Worm (Caenorhabditis elegans): ENCODE results near the gene pho-1.

Gene pho-1

ce11 chrII:5228662-5229061 lies 7.0 kb downstream of the pho-1 start:
- TF ChIP-seq hmg-4 (GFP tag; optimal IDR thresholded peaks at IDR 0.05) (peak; percentile 46), hmbx-1 (tag; optimal IDR thresholded peaks at IDR 0.05) (no peak)

ce11 chrII:5227768-5228167 lies 7.9 kb downstream of the pho-1 start:
- peak; percentile 48 for TF ChIP-seq hmg-4 (GFP tag; optimal IDR thresholded peaks at IDR 0.05)
- no peak for TF ChIP-seq sea-1 (GFP tag; conservative IDR thresholded peaks at IDR 0.05)

ce11 chrII:5226309-5226708 lies 9.3 kb downstream of the pho-1 start:
- TF ChIP-seq F13C5.2 (tag; optimal IDR thresholded peaks at IDR 0.05), result peak; percentile 4
- peak; percentile 69 for TF ChIP-seq hmg-4 (GFP tag; optimal IDR thresholded peaks at IDR 0.05)
- no peak for TF ChIP-seq ceh-36 (tag; optimal IDR thresholded peaks at IDR 0.05)
- TF ChIP-seq tbx-37 (GFP tag; conservative IDR thresholded peaks at IDR 0.05), result no peak

- no peak for TF ChIP-seq sea-1 (GFP tag; conservative IDR thresholded peaks at IDR 0.05)
- no peak for TF ChIP-seq scrt-1 (GFP tag; IDR thresholded peaks at IDR 0.05)
- no peak for TF ChIP-seq ceh-36 (tag; optimal IDR thresholded peaks at IDR 0.05)
- no peak for TF ChIP-seq B0310.2 (tag; optimal IDR thresholded peaks at IDR 0.05)
- TF ChIP-seq tra-4 (tag; optimal IDR thresholded peaks at IDR 0.05), result no peak
- TF ChIP-seq ets-7 (tag; optimal IDR thresholded peaks at IDR 0.05), result no peak
- TF ChIP-seq F13C5.2 (tag; optimal IDR thresholded peaks at IDR 0.05), result no peak
- TF ChIP-seq ceh-13 (GFP tag; optimal IDR thresholded peaks at IDR 0.05), result no peak
- TF ChIP-seq hmbx-1 (tag; optimal IDR thresholded peaks at IDR 0.05), result no peak
- TF ChIP-seq tbx-11 (GFP tag; IDR thresholded peaks at IDR 0.05), result no peak
- TF ChIP-seq pes-1 (GFP tag; IDR thresholded peaks at IDR 0.05), result no peak
- no peak for TF ChIP-seq tbx-37 (GFP tag; conservative IDR thresholded peaks at IDR 0.05)
- no peak for TF ChIP-seq flt-1 (GFP tag; IDR thresholded peaks at IDR 0.05)
- no peak for TF ChIP-seq hmg-4 (GFP tag; optimal IDR thresholded peaks at IDR 0.05)
- no peak for TF ChIP-seq ama-1 (optimal IDR thresholded peaks at IDR 0.05)
- no peak for TF ChIP-seq aly-1 (tag; optimal IDR thresholded peaks at IDR 0.05)
- no peak for TF ChIP-seq hnd-1 (tag; optimal IDR thresholded peaks at IDR 0.05)
Measured at ce11 chrII:5225284-5225683, 10.4 kb downstream of the pho-1 start, which contains the start of gene dsh-1. TSS of gene dsh-1 (minus strand) at chrII:5225384.

- TF ChIP-seq ceh-13 (GFP tag; optimal IDR thresholded peaks at IDR 0.05) (no peak), ets-7 (tag; optimal IDR thresholded peaks at IDR 0.05) (no peak), scrt-1 (GFP tag; IDR thresholded peaks at IDR 0.05) (no peak), hmg-4 (GFP tag; optimal IDR thresholded peaks at IDR 0.05) (no peak), aly-1 (tag; optimal IDR thresholded peaks at IDR 0.05) (no peak), B0310.2 (tag; optimal IDR thresholded peaks at IDR 0.05) (no peak), pes-1 (GFP tag; IDR thresholded peaks at IDR 0.05) (no peak), tbx-11 (GFP tag; IDR thresholded peaks at IDR 0.05) (no peak), flt-1 (GFP tag; IDR thresholded peaks at IDR 0.05) (no peak), hnd-1 (tag; optimal IDR thresholded peaks at IDR 0.05) (no peak), ceh-36 (tag; optimal IDR thresholded peaks at IDR 0.05) (no peak), sea-1 (GFP tag; conservative IDR thresholded peaks at IDR 0.05) (no peak), hmbx-1 (tag; optimal IDR thresholded peaks at IDR 0.05) (no peak), F13C5.2 (tag; optimal IDR thresholded peaks at IDR 0.05) (no peak), tbx-37 (GFP tag; conservative IDR thresholded peaks at IDR 0.05) (no peak), tra-4 (tag; optimal IDR thresholded peaks at IDR 0.05) (no peak), ama-1 (optimal IDR thresholded peaks at IDR 0.05) (no peak)
Measured at ce11 chrII:5222830-5223229, 12.8 kb downstream of the pho-1 start.

ce11 chrII:5220648-5221047 lies 15.0 kb downstream of the pho-1 start:
- TF ChIP-seq F13C5.2 (tag; optimal IDR thresholded peaks at IDR 0.05), result no peak
- TF ChIP-seq hmg-4 (GFP tag; optimal IDR thresholded peaks at IDR 0.05), result no peak

ce11 chrII:5218349-5218748 lies 17.3 kb downstream of the pho-1 start:
- TF ChIP-seq hmg-4 (GFP tag; optimal IDR thresholded peaks at IDR 0.05) (no peak), tbx-11 (GFP tag; IDR thresholded peaks at IDR 0.05) (no peak), B0310.2 (tag; optimal IDR thresholded peaks at IDR 0.05) (no peak), ets-7 (tag; optimal IDR thresholded peaks at IDR 0.05) (no peak), sea-1 (GFP tag; conservative IDR thresholded peaks at IDR 0.05) (no peak), flt-1 (GFP tag; IDR thresholded peaks at IDR 0.05) (no peak), aly-1 (tag; optimal IDR thresholded peaks at IDR 0.05) (no peak), F13C5.2 (tag; optimal IDR thresholded peaks at IDR 0.05) (no peak), pes-1 (GFP tag; IDR thresholded peaks at IDR 0.05) (no peak), ceh-13 (GFP tag; optimal IDR thresholded peaks at IDR 0.05) (no peak), hnd-1 (tag; optimal IDR thresholded peaks at IDR 0.05) (no peak), tra-4 (tag; optimal IDR thresholded peaks at IDR 0.05) (no peak), tbx-37 (GFP tag; conservative IDR thresholded peaks at IDR 0.05) (no peak), scrt-1 (GFP tag; IDR thresholded peaks at IDR 0.05) (no peak), hmbx-1 (tag; optimal IDR thresholded peaks at IDR 0.05) (no peak)

ce11 chrII:5212675-5213074 lies 23.0 kb downstream of the pho-1 start, which contains the start of gene C34F11.1:
TSS of gene C34F11.1 (plus strand) at chrII:5212975.
- TF ChIP-seq hnd-1 (tag; optimal IDR thresholded peaks at IDR 0.05) (no peak), tbx-11 (GFP tag; IDR thresholded peaks at IDR 0.05) (no peak), scrt-1 (GFP tag; IDR thresholded peaks at IDR 0.05) (no peak), hmbx-1 (tag; optimal IDR thresholded peaks at IDR 0.05) (no peak), flt-1 (GFP tag; IDR thresholded peaks at IDR 0.05) (no peak), aly-1 (tag; optimal IDR thresholded peaks at IDR 0.05) (no peak), hmg-4 (GFP tag; optimal IDR thresholded peaks at IDR 0.05) (no peak), B0310.2 (tag; optimal IDR thresholded peaks at IDR 0.05) (no peak), tbx-37 (GFP tag; conservative IDR thresholded peaks at IDR 0.05) (no peak), F13C5.2 (tag; optimal IDR thresholded peaks at IDR 0.05) (no peak), sea-1 (GFP tag; conservative IDR thresholded peaks at IDR 0.05) (no peak), ama-1 (optimal IDR thresholded peaks at IDR 0.05) (no peak), ceh-36 (tag; optimal IDR thresholded peaks at IDR 0.05) (no peak), ceh-13 (GFP tag; optimal IDR thresholded peaks at IDR 0.05) (no peak), pes-1 (GFP tag; IDR thresholded peaks at IDR 0.05) (no peak)

Measured in whole organism, early embryonic.